Worm (Caenorhabditis elegans) whole organism, young adult: ENCODE results near the gene srlf-21.

ENCODE experiments used
- B0261.1 ChIP-seq: sonication (generic microtip); optimal IDR thresholded peaks from 2 replicates; lab custom pipeline; 2016; ENCODE audit warnings: mild to moderate bottlenecking, missing genetic modification characterization, moderate library complexity, missing compliant biosample characterization
- C06A6.2 ChIP-seq: fragments of 200-800 bp; sonication (Bioruptor generic); conservative IDR thresholded peaks from 2 replicates; pipeline ENCODE4 v1.3.6; 2022; ENCODE audit warnings: missing genetic modification characterization, missing compliant biosample characterization
- F10E7.11 ChIP-seq: sonication (generic microtip); optimal IDR thresholded peaks from 2 replicates; lab custom pipeline; 2017; ENCODE audit warnings: mild to moderate bottlenecking, missing genetic modification characterization, moderate library complexity, missing compliant biosample characterization
- F39B2.1 ChIP-seq: fragments of 200-800 bp; sonication (Bioruptor generic); IDR thresholded peaks from 2 replicates; pipeline ENCODE4 v1.3.6; 2022; ENCODE audit warnings: missing genetic modification reagents, missing genetic modification characterization, missing compliant biosample characterization
- F52B5.7 ChIP-seq: sonication (generic microtip); optimal IDR thresholded peaks from 2 replicates; lab custom pipeline; 2016; ENCODE audit warnings: mild to moderate bottlenecking, missing genetic modification characterization, missing compliant biosample characterization
- Y53G8AR.9 ChIP-seq: fragments of 200-800 bp; sonication (Bioruptor generic); conservative IDR thresholded peaks from 2 replicates; pipeline ENCODE4 v1.3.6; 2022; ENCODE audit warnings: missing genetic modification reagents, missing genetic modification characterization, missing compliant biosample characterization
- Y79H2A.3 ChIP-seq: fragments of 200-800 bp; sonication (Bioruptor generic); conservative IDR thresholded peaks from 2 replicates; pipeline ENCODE4 v1.3.6; 2022; ENCODE audit warnings: missing genetic modification reagents, missing genetic modification characterization, missing compliant biosample characterization
- ZK185.1 ChIP-seq: sonication (generic microtip); optimal IDR thresholded peaks from 2 replicates; lab custom pipeline; 2016; ENCODE audit warnings: mild to moderate bottlenecking, missing genetic modification characterization, missing compliant biosample characterization; ENCODE audit not compliant: poor library complexity, severe bottlenecking
- ama-1 ChIP-seq, 3 experiments: fragments of 150-350 bp in 1 of 3; sonication (generic microtip) in 2 of 3; optimal IDR thresholded peaks; 2 replicates each; lab custom pipeline; 2014 to 2018; ENCODE audit warnings: missing biosample characterization in 2 of 3, missing genetic modification characterization in 2 of 3, missing genetic modification reagents in 2 of 3
- attf-5 ChIP-seq: fragments of 200-800 bp; sonication (Bioruptor generic); optimal IDR thresholded peaks from 2 replicates; lab custom pipeline; 2018; ENCODE audit warnings: mild to moderate bottlenecking, missing genetic modification characterization, missing compliant biosample characterization
- bed-1 ChIP-seq: fragments of 200-800 bp; sonication (Bioruptor generic); IDR thresholded peaks from 2 replicates; pipeline ENCODE4 v1.3.6; 2022; ENCODE audit warnings: missing genetic modification reagents, missing genetic modification characterization, missing compliant biosample characterization
- bed-2 ChIP-seq: fragments of 200-800 bp; sonication (Bioruptor generic); IDR thresholded peaks from 2 replicates; pipeline ENCODE4 v1.3.6; 2022; ENCODE audit warnings: missing genetic modification reagents, missing genetic modification characterization, missing compliant biosample characterization
- ccch-3 ChIP-seq: fragments of 200-800 bp; sonication (Bioruptor generic); optimal IDR thresholded peaks from 2 replicates; lab custom pipeline; 2018; ENCODE audit warnings: mild to moderate bottlenecking, missing genetic modification characterization, missing compliant biosample characterization
- cebp-1 ChIP-seq, 2 experiments: fragments of 200-800 bp in 1 of 2; sonication (Bioruptor generic) in 1 of 2; sonication (generic microtip) in 1 of 2; IDR thresholded peaks in 1 of 2; optimal IDR thresholded peaks in 1 of 2; 2 replicates each; pipeline versions ENCODE4 v1.3.6 to Lab custom; 2017 to 2022; ENCODE audit warnings: missing compliant biosample characterization in 2 of 2, missing genetic modification characterization in 2 of 2, mild to moderate bottlenecking in 1 of 2, missing genetic modification reagents in 1 of 2, moderate library complexity in 1 of 2
- ceh-58 ChIP-seq: fragments of 200-800 bp; sonication (Bioruptor generic); IDR thresholded peaks from 2 replicates; pipeline ENCODE4 v1.3.6; 2022; ENCODE audit warnings: missing genetic modification characterization, missing compliant biosample characterization
- ceh-91 ChIP-seq: fragments of 200-800 bp; sonication (Bioruptor generic); IDR thresholded peaks from 2 replicates; pipeline ENCODE4 v1.3.6; 2022; ENCODE audit warnings: missing genetic modification reagents, missing genetic modification characterization, missing compliant biosample characterization
- efl-1 ChIP-seq: fragments of 150-350 bp; optimal IDR thresholded peaks from 2 replicates; lab custom pipeline; 2014; ENCODE audit warnings: missing biosample characterization, missing genetic modification reagents, missing genetic modification characterization
- egl-18 ChIP-seq: fragments of 200-800 bp; sonication (Bioruptor generic); IDR thresholded peaks from 2 replicates; pipeline ENCODE4 v1.3.6; 2022; ENCODE audit warnings: missing genetic modification reagents, missing genetic modification characterization, missing compliant biosample characterization
- ekl-4 ChIP-seq: fragments of 200-800 bp; sonication (Bioruptor generic); IDR thresholded peaks from 2 replicates; pipeline ENCODE4 v1.3.6; 2022; ENCODE audit warnings: missing genetic modification reagents, missing genetic modification characterization, missing compliant biosample characterization
- gei-17 ChIP-seq: fragments of 200-800 bp; sonication (Bioruptor generic); optimal IDR thresholded peaks from 2 replicates; lab custom pipeline; 2018; ENCODE audit warnings: mild to moderate bottlenecking, missing genetic modification characterization, missing compliant biosample characterization
- hlh-26 ChIP-seq: fragments of 200-800 bp; sonication (Bioruptor generic); conservative IDR thresholded peaks from 2 replicates; pipeline ENCODE4 v1.3.6; 2022; ENCODE audit warnings: missing genetic modification reagents, missing genetic modification characterization, missing compliant biosample characterization
- hmg-1.2 ChIP-seq: fragments of 200-800 bp; sonication (Bioruptor generic); IDR thresholded peaks from 2 replicates; pipeline ENCODE4 v1.3.6; 2022; ENCODE audit warnings: missing genetic modification reagents, missing genetic modification characterization, missing compliant biosample characterization
- hrde-1 ChIP-seq: sonication (generic microtip); optimal IDR thresholded peaks from 2 replicates; lab custom pipeline; 2016; ENCODE audit warnings: missing genetic modification characterization, mild to moderate bottlenecking, missing compliant biosample characterization, moderate library complexity, missing genotype, missing genetic modification reagents, borderline replicate concordance
- lag-1 ChIP-seq: fragments of 200-800 bp; sonication (Bioruptor generic); IDR thresholded peaks from 2 replicates; pipeline ENCODE4 v1.3.6; 2022; ENCODE audit warnings: missing genetic modification reagents, missing genetic modification characterization, missing compliant biosample characterization
- lin-26 ChIP-seq: fragments of 200-800 bp; sonication (Bioruptor generic); IDR thresholded peaks from 2 replicates; pipeline ENCODE4 v1.3.6; 2022; ENCODE audit warnings: missing genetic modification reagents, missing genetic modification characterization, missing compliant biosample characterization
- lin-54 ChIP-seq: fragments of 200-800 bp; sonication (Bioruptor generic); optimal IDR thresholded peaks from 2 replicates; lab custom pipeline; 2018; ENCODE audit warnings: mild to moderate bottlenecking, missing genetic modification characterization, missing compliant biosample characterization
- lsl-1 ChIP-seq: fragments of 200-800 bp; sonication (Bioruptor generic); optimal IDR thresholded peaks from 2 replicates; lab custom pipeline; 2018; ENCODE audit warnings: mild to moderate bottlenecking, missing genetic modification characterization, moderate library complexity, missing compliant biosample characterization
- madf-8 ChIP-seq: fragments of 200-800 bp; sonication (Bioruptor generic); conservative IDR thresholded peaks from 2 replicates; pipeline ENCODE4 v1.3.6; 2022; ENCODE audit warnings: missing genetic modification reagents, missing genetic modification characterization, missing compliant biosample characterization
- mes-4 ChIP-seq: sonication (generic microtip); optimal IDR thresholded peaks from 2 replicates; lab custom pipeline; 2016; ENCODE audit warnings: missing genotype, missing genetic modification characterization, missing compliant biosample characterization
- mxl-1 ChIP-seq: sonication (generic microtip); optimal IDR thresholded peaks from 2 replicates; lab custom pipeline; 2016; ENCODE audit warnings: missing genetic modification characterization, missing compliant biosample characterization
- nhr-179 ChIP-seq: sonication (generic microtip); optimal IDR thresholded peaks from 2 replicates; lab custom pipeline; 2016; ENCODE audit warnings: mild to moderate bottlenecking, missing genetic modification characterization, missing compliant biosample characterization
- nhr-27 ChIP-seq: fragments of 200-800 bp; sonication (Bioruptor generic); optimal IDR thresholded peaks from 2 replicates; lab custom pipeline; 2018; ENCODE audit warnings: mild to moderate bottlenecking, missing genetic modification characterization, moderate library complexity, missing compliant biosample characterization
- nhr-80 ChIP-seq: sonication (generic microtip); optimal IDR thresholded peaks from 2 replicates; lab custom pipeline; 2016; ENCODE audit warnings: missing genetic modification characterization, missing compliant biosample characterization
- rec-8 ChIP-seq, 2 experiments: sonication (generic microtip); optimal IDR thresholded peaks; 2 replicates each; lab custom pipeline; 2016; ENCODE audit warnings: mild to moderate bottlenecking in 2 of 2, missing genetic modification characterization in 2 of 2, missing genetic modification reagents in 2 of 2, missing genotype in 2 of 2, missing biosample characterization in 1 of 2, missing compliant biosample characterization in 1 of 2, moderate library complexity in 1 of 2
- rpc-1 ChIP-seq, 2 experiments: fragments of 150-350 bp in 1 of 2; sonication (generic microtip) in 1 of 2; optimal IDR thresholded peaks; 2 replicates each; lab custom pipeline; 2014 to 2018; ENCODE audit warnings: missing biosample characterization in 1 of 2, missing genetic modification characterization in 1 of 2, missing genetic modification reagents in 1 of 2, missing genotype in 1 of 2
- sea-2 ChIP-seq: fragments of 200-800 bp; sonication (Bioruptor generic); IDR thresholded peaks from 2 replicates; pipeline ENCODE4 v1.3.6; 2022; ENCODE audit warnings: missing genetic modification characterization, missing compliant biosample characterization
- snpc-4 ChIP-seq, 5 experiments: fragments of 150-350 bp in 1 of 5; sonication (generic microtip) in 4 of 5; optimal IDR thresholded peaks; 2 replicates each; lab custom pipeline; 2014 to 2018; ENCODE audit warnings: missing genetic modification characterization in 5 of 5, missing biosample characterization in 3 of 5, antibody characterized with exemption in 2 of 5, mild to moderate bottlenecking in 2 of 5, missing compliant biosample characterization in 2 of 5, missing genotype in 2 of 5, moderate library complexity in 2 of 5, missing genetic modification reagents in 1 of 5
- unc-130 ChIP-seq: sonication (generic microtip); optimal IDR thresholded peaks from 2 replicates; lab custom pipeline; 2016; ENCODE audit warnings: missing genetic modification reagents, missing genetic modification characterization, missing compliant biosample characterization
- xnd-1 ChIP-seq: sonication (generic microtip); optimal IDR thresholded peaks from 2 replicates; lab custom pipeline; 2016; ENCODE audit warnings: missing genotype, missing genetic modification reagents, missing genetic modification characterization, missing compliant biosample characterization
- ztf-18 ChIP-seq: sonication (generic microtip); optimal IDR thresholded peaks from 2 replicates; lab custom pipeline; 2016; ENCODE audit warnings: missing genotype, mild to moderate bottlenecking, missing genetic modification characterization, missing compliant biosample characterization
- ztf-25 ChIP-seq: fragments of 200-800 bp; sonication (Bioruptor generic); IDR thresholded peaks from 2 replicates; pipeline ENCODE4 v1.3.6; 2022; ENCODE audit warnings: missing genetic modification reagents, missing genetic modification characterization, missing compliant biosample characterization
- ztf-26 ChIP-seq: sonication (generic microtip); optimal IDR thresholded peaks from 2 replicates; lab custom pipeline; 2017; ENCODE audit warnings: missing genetic modification characterization, missing compliant biosample characterization

The srlf-21 gene

DNA sequence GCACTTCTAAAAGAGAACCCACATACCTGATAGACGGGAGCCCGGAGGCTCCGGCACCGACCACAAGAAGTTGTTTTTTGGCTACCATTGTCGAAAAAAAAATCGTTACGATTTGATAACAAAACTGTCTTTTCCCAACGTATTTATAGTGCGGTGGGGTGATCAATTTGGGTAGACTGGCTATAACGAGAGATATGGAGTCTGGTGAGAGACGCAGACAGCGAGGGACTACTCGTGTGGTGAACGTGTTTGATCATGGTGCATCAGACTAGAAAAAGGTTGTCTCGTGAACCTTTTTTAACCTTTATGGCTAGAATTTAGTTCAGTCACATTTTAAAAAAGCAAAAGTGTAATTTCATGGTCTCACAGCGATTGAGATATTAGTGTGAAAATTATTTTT, 13.1 kb upstream of the srlf-21 start, which contains the start of gene fmo-5 (continued):
- no peak for TF ChIP-seq gei-17
- no peak for TF ChIP-seq efl-1 (GFP tag; lab: Kevin White, UChicago)
- TF ChIP-seq Y53G8AR.9 (GFP tag; lab: Robert Waterston, UW): no peak
- TF ChIP-seq F52B5.7 (tag; lab: Kevin White, UChicago): no peak
- 0 out of 2 replicates have a peak, but pooled peaks have one; percentile 28 for TF ChIP-seq C06A6.2 (GFP tag; lab: Robert Waterston, UW)
- no peak for TF ChIP-seq ekl-4 (GFP tag; lab: Robert Waterston, UW)
- TF ChIP-seq lsl-1 (GFP tag; lab: Kevin White, UChicago): no peak
- no peak for TF ChIP-seq bed-2 (GFP tag; lab: Robert Waterston, UW)
- no peak for TF ChIP-seq ZK185.1
- TF ChIP-seq ama-1 (optimal IDR thresholded peaks at IDR 0.05; lab: Kevin White, UChicago): no peak
- TF ChIP-seq ama-1 (GFP tag; optimal IDR thresholded peaks at IDR 0.05; lab: Kevin White, UChicago): no peak
- TF ChIP-seq cebp-1 (GFP tag; IDR thresholded peaks at IDR 0.05; lab: Robert Waterston, UW): no peak
- TF ChIP-seq cebp-1 (tag; optimal IDR thresholded peaks at IDR 0.05; lab: Kevin White, UChicago): peak; percentile 37
- TF ChIP-seq mes-4 (tag; lab: Kevin White, UChicago): no peak
- TF ChIP-seq ztf-26 (tag; lab: Kevin White, UChicago): peak; percentile 31
- no peak for TF ChIP-seq Y79H2A.3 (GFP tag; lab: Robert Waterston, UW)
- TF ChIP-seq hrde-1: no peak
- no peak for TF ChIP-seq lin-26 (GFP tag; lab: Robert Waterston, UW)
- TF ChIP-seq rpc-1 (optimal IDR thresholded peaks at IDR 0.05; lab: Kevin White, UChicago): no peak
- no peak for TF ChIP-seq rpc-1 (tag; optimal IDR thresholded peaks at IDR 0.05; lab: Kevin White, UChicago)
- TF ChIP-seq hmg-1.2 (GFP tag; lab: Robert Waterston, UW): peak; percentile 80
- no peak for TF ChIP-seq F10E7.11 (tag; lab: Kevin White, UChicago)
- no peak for TF ChIP-seq nhr-179
- no peak for TF ChIP-seq lag-1

ce11 chrV:899087-899486, 8.8 kb upstream of the srlf-21 start, which contains the start of gene nas-32:
Gene nas-32, minus strand, starts transcription at chrV:899187.
- no peak for TF ChIP-seq ceh-58 (GFP tag; lab: Robert Waterston, UW)
- TF ChIP-seq ceh-91: no peak
- no peak for TF ChIP-seq attf-5 (GFP tag; lab: Kevin White, UChicago)
- TF ChIP-seq egl-18 (GFP tag; lab: Robert Waterston, UW): no peak
- TF ChIP-seq mxl-1 (tag; lab: Kevin White, UChicago): no peak
- TF ChIP-seq madf-8: no peak
- no peak for TF ChIP-seq lin-54 (GFP tag; lab: Kevin White, UChicago)

ce11 chrV:893437-894018, 3.2 kb upstream of the srlf-21 start, which contains the start of the genes srlf-23 and srlf-20:
Gene srlf-23, minus strand, starts transcription at chrV:893537.
Gene srlf-20, plus strand, starts transcription at chrV:893968.
- no peak for TF ChIP-seq ccch-3 (GFP tag; lab: Kevin White, UChicago)
- TF ChIP-seq snpc-4 (GFP tag; optimal IDR thresholded peaks at IDR 0.05; lab: Kevin White, UChicago): no peak
- no peak for TF ChIP-seq snpc-4 (tag; optimal IDR thresholded peaks at IDR 0.05; lab: Kevin White, UChicago)
- TF ChIP-seq sea-2 (GFP tag; lab: Robert Waterston, UW): no peak
- no peak for TF ChIP-seq lsl-1 (GFP tag; lab: Kevin White, UChicago)
- no peak for TF ChIP-seq bed-1 (GFP tag; lab: Robert Waterston, UW)
- no peak for TF ChIP-seq B0261.1
- no peak for TF ChIP-seq ztf-25 (GFP tag; lab: Robert Waterston, UW)
- no peak for TF ChIP-seq ztf-18 (tag; lab: Kevin White, UChicago)
- no peak for TF ChIP-seq nhr-80 (tag; lab: Kevin White, UChicago)
- no peak for TF ChIP-seq nhr-179
- TF ChIP-seq hlh-26 (GFP tag; lab: Robert Waterston, UW): no peak
- TF ChIP-seq unc-130 (GFP tag; lab: Kevin White, UChicago): no peak
- no peak for TF ChIP-seq nhr-27
- TF ChIP-seq F39B2.1 (GFP tag; lab: Robert Waterston, UW): no peak
- no peak for TF ChIP-seq xnd-1 (tag; lab: Kevin White, UChicago)
- TF ChIP-seq rec-8 (tag; optimal IDR thresholded peaks at IDR 0.05; lab: Kevin White, UChicago): no peak
